Worm (Caenorhabditis elegans) whole organism, mixed stage, embryonic: ENCODE data around the gene tsp-4.

Experiments used
- M03D4.4 ChIP-seq: sonication (generic microtip); optimal IDR thresholded peaks from 2 replicates; lab custom pipeline; 2017; ENCODE audit warnings: mild to moderate bottlenecking, missing genetic modification characterization, missing compliant biosample characterization
- bed-3 ChIP-seq: fragments of 200-800 bp; sonication (Bioruptor generic); optimal IDR thresholded peaks from 3 replicates; lab custom pipeline; 2018; ENCODE audit warnings: mild to moderate bottlenecking, missing genetic modification characterization, moderate library complexity, missing compliant biosample characterization
- ceh-39 ChIP-seq: fragments of 150-350 bp; optimal IDR thresholded peaks from 2 replicates; lab custom pipeline; 2014; ENCODE audit warnings: missing biosample characterization, missing genetic modification characterization
- ceh-43 ChIP-seq: fragments of 200-800 bp; sonication (Bioruptor generic); optimal IDR thresholded peaks from 2 replicates; lab custom pipeline; 2018; ENCODE audit warnings: mild to moderate bottlenecking, missing genetic modification characterization, moderate library complexity, missing compliant biosample characterization
- ceh-83 ChIP-seq: fragments of 200-800 bp; sonication (Bioruptor generic); optimal IDR thresholded peaks from 2 replicates; lab custom pipeline; 2018; ENCODE audit warnings: mild to moderate bottlenecking, missing genetic modification characterization, missing compliant biosample characterization
- ces-1 ChIP-seq: fragments of 150-350 bp; optimal IDR thresholded peaks from 2 replicates; lab custom pipeline; 2014; ENCODE audit warnings: missing biosample characterization, missing genetic modification reagents, missing genetic modification characterization
- cnd-1 ChIP-seq: fragments of 200-800 bp; sonication (Bioruptor generic); optimal IDR thresholded peaks from 2 replicates; lab custom pipeline; 2018; ENCODE audit warnings: mild to moderate bottlenecking, missing genetic modification characterization, missing compliant biosample characterization
- drap-1 ChIP-seq: fragments of 200-800 bp; sonication (Bioruptor generic); optimal IDR thresholded peaks from 3 replicates; lab custom pipeline; 2018; ENCODE audit warnings: mild to moderate bottlenecking, missing genetic modification characterization, missing compliant biosample characterization
- elt-1 ChIP-seq: sonication (generic microtip); optimal IDR thresholded peaks from 2 replicates; lab custom pipeline; 2017; ENCODE audit warnings: missing genetic modification characterization, mild to moderate bottlenecking, missing compliant biosample characterization, antibody characterized with exemption, moderate library complexity, borderline replicate concordance; ENCODE audit not compliant: insufficient read depth
- elt-3 ChIP-seq: fragments of 150-350 bp; optimal IDR thresholded peaks from 2 replicates; lab custom pipeline; 2014; ENCODE audit warnings: missing biosample characterization, missing genetic modification characterization
- flh-1 ChIP-seq: fragments of 200-800 bp; sonication (Bioruptor generic); optimal IDR thresholded peaks from 2 replicates; lab custom pipeline; 2018; ENCODE audit warnings: mild to moderate bottlenecking, missing genetic modification characterization, moderate library complexity, missing compliant biosample characterization
- ham-2 ChIP-seq: fragments of 200-800 bp; sonication (Bioruptor generic); optimal IDR thresholded peaks from 2 replicates; lab custom pipeline; 2018; ENCODE audit warnings: mild to moderate bottlenecking, missing genetic modification characterization, missing compliant biosample characterization
- hlh-1 ChIP-seq: fragments of 150-350 bp; optimal IDR thresholded peaks from 2 replicates; lab custom pipeline; 2014; ENCODE audit warnings: missing biosample characterization, missing genetic modification reagents, missing genetic modification characterization
- lin-13 ChIP-seq: fragments of 150-350 bp; optimal IDR thresholded peaks from 2 replicates; lab custom pipeline; 2014; ENCODE audit warnings: missing biosample characterization, missing genetic modification characterization
- lin-32 ChIP-seq: fragments of 200-800 bp; sonication (Bioruptor generic); optimal IDR thresholded peaks from 2 replicates; lab custom pipeline; 2018; ENCODE audit warnings: mild to moderate bottlenecking, missing genetic modification characterization, missing compliant biosample characterization
- lsy-2 ChIP-seq: fragments of 150-350 bp; optimal IDR thresholded peaks from 2 replicates; lab custom pipeline; 2014; ENCODE audit warnings: missing biosample characterization, missing genetic modification characterization
- mab-5 ChIP-seq: fragments of 150-350 bp; optimal IDR thresholded peaks from 2 replicates; lab custom pipeline; 2014; ENCODE audit warnings: missing biosample characterization, missing genetic modification characterization
- mep-1 ChIP-seq: fragments of 150-350 bp; optimal IDR thresholded peaks from 2 replicates; lab custom pipeline; 2017; ENCODE audit warnings: missing biosample characterization, missing genetic modification reagents, missing genetic modification characterization, inconsistent platforms
- mls-2 ChIP-seq: sonication (generic microtip); optimal IDR thresholded peaks from 2 replicates; lab custom pipeline; 2016; ENCODE audit warnings: mild to moderate bottlenecking, missing genetic modification characterization, moderate library complexity, missing compliant biosample characterization
- nhr-12 ChIP-seq: fragments of 150-350 bp; optimal IDR thresholded peaks from 2 replicates; lab custom pipeline; 2014; ENCODE audit warnings: missing biosample characterization, missing genetic modification characterization
- nhr-2 ChIP-seq: fragments of 150-350 bp; optimal IDR thresholded peaks from 2 replicates; lab custom pipeline; 2014; ENCODE audit warnings: missing biosample characterization, missing genetic modification characterization
- nhr-237 ChIP-seq: fragments of 150-350 bp; optimal IDR thresholded peaks from 2 replicates; lab custom pipeline; 2014; ENCODE audit warnings: missing biosample characterization, missing genetic modification characterization
- nhr-28 ChIP-seq: fragments of 150-350 bp; optimal IDR thresholded peaks from 2 replicates; lab custom pipeline; 2014; ENCODE audit warnings: missing biosample characterization, missing genetic modification characterization
- sem-2 ChIP-seq: fragments of 200-800 bp; sonication (Bioruptor generic); optimal IDR thresholded peaks from 2 replicates; lab custom pipeline; 2018; ENCODE audit warnings: mild to moderate bottlenecking, missing genetic modification characterization, missing compliant biosample characterization
- snpc-4 ChIP-seq: fragments of 150-350 bp; optimal IDR thresholded peaks from 2 replicates; lab custom pipeline; 2014; ENCODE audit warnings: missing biosample characterization, missing genetic modification characterization
- sptf-1 ChIP-seq: sonication (generic microtip); optimal IDR thresholded peaks from 2 replicates; lab custom pipeline; 2017; ENCODE audit warnings: mild to moderate bottlenecking, missing genetic modification characterization, moderate library complexity, missing compliant biosample characterization
- tbx-8 ChIP-seq: fragments of 200-800 bp; sonication (Bioruptor generic); optimal IDR thresholded peaks from 2 replicates; lab custom pipeline; 2018; ENCODE audit warnings: mild to moderate bottlenecking, missing genetic modification characterization, moderate library complexity, missing compliant biosample characterization
- unc-120 ChIP-seq: sonication (generic microtip); optimal IDR thresholded peaks from 2 replicates; lab custom pipeline; 2017; ENCODE audit warnings: missing genetic modification characterization, missing compliant biosample characterization; ENCODE audit not compliant: poor library complexity, severe bottlenecking
- unc-39 ChIP-seq: fragments of 150-350 bp; optimal IDR thresholded peaks from 2 replicates; lab custom pipeline; 2014; ENCODE audit warnings: missing biosample characterization, missing genetic modification characterization
- unc-62 ChIP-seq: fragments of 150-350 bp; optimal IDR thresholded peaks from 2 replicates; lab custom pipeline; 2014; ENCODE audit warnings: missing biosample characterization, missing genetic modification reagents, missing genetic modification characterization
- zip-8 ChIP-seq: fragments of 150-350 bp; optimal IDR thresholded peaks from 2 replicates; lab custom pipeline; 2014; ENCODE audit warnings: missing biosample characterization, missing genetic modification characterization
- ztf-11 ChIP-seq: fragments of 150-350 bp; optimal IDR thresholded peaks from 2 replicates; lab custom pipeline; 2014; ENCODE audit warnings: missing biosample characterization, missing genetic modification characterization

The tsp-4 gene

ce11 chrIV:12537694-12538093, 17.6 kb upstream of the tsp-4 start:
- TF ChIP-seq nhr-2: peak; percentile 88
- peak; percentile 95 for TF ChIP-seq zip-8 (tag; lab: Kevin White, UChicago)
- TF ChIP-seq nhr-28 (tag; lab: Kevin White, UChicago): no peak
- no peak for TF ChIP-seq nhr-12
- TF ChIP-seq ceh-39 (tag; lab: Kevin White, UChicago): no peak
- TF ChIP-seq ces-1: no peak
- peak; percentile 8 for TF ChIP-seq cnd-1 (tag; lab: Kevin White, UChicago)
- no peak for TF ChIP-seq ham-2 (GFP tag; lab: Kevin White, UChicago)
- no peak for TF ChIP-seq bed-3
- no peak for TF ChIP-seq ceh-43 (GFP tag; lab: Kevin White, UChicago)

DNA sequence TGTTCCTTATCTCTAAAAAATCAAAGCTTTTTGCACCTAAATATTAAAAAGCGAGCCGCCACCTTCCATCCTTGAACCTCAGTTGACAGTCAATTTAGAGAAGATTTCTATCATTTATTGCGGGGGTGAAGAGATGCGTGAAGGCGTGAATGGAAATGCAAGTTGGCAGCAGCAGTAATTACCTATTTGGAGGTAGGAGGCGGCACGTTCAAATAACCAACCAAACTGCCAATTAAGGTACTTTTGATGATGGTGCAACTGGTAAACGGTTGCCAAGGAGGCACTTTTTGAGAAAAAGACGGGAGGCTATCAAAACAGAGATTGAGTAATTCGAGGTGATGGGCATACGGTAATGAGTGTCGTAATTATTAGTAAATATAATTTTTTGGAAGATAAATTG, 16.3 kb upstream of the tsp-4 start:
- TF ChIP-seq lsy-2 (tag; lab: Kevin White, UChicago) (no peak), cnd-1 (tag; lab: Kevin White, UChicago) (peak; percentile 22), tbx-8 (GFP tag; lab: Kevin White, UChicago) (no peak), ztf-11 (tag; lab: Kevin White, UChicago) (no peak), drap-1 (GFP tag; lab: Kevin White, UChicago) (no peak), mab-5 (tag; lab: Kevin White, UChicago) (no peak), sptf-1 (peak; percentile 56), ceh-43 (GFP tag; lab: Kevin White, UChicago) (peak; percentile 64), mls-2 (tag; lab: Kevin White, UChicago) (no peak), mep-1 (no peak), M03D4.4 (no peak), elt-3 (tag; lab: Kevin White, UChicago) (no peak), nhr-237 (no peak), nhr-28 (tag; lab: Kevin White, UChicago) (no peak), unc-62 (GFP tag; lab: Kevin White, UChicago) (no peak), ham-2 (GFP tag; lab: Kevin White, UChicago) (no peak), hlh-1 (tag; lab: Kevin White, UChicago) (no peak), snpc-4 (tag; lab: Kevin White, UChicago) (no peak), unc-120 (tag; lab: Kevin White, UChicago) (no peak), unc-39 (tag; lab: Kevin White, UChicago) (no peak)

- no peak for TF ChIP-seq nhr-237
- no peak for TF ChIP-seq mab-5 (tag; lab: Kevin White, UChicago)
- TF ChIP-seq ces-1: no peak
- TF ChIP-seq zip-8 (tag; lab: Kevin White, UChicago): no peak
- no peak for TF ChIP-seq cnd-1 (tag; lab: Kevin White, UChicago)
- TF ChIP-seq mep-1: no peak
- TF ChIP-seq drap-1 (GFP tag; lab: Kevin White, UChicago): no peak
- no peak for TF ChIP-seq ceh-43 (GFP tag; lab: Kevin White, UChicago)
- TF ChIP-seq hlh-1 (tag; lab: Kevin White, UChicago): no peak
- TF ChIP-seq unc-39 (tag; lab: Kevin White, UChicago): no peak
- TF ChIP-seq elt-3 (tag; lab: Kevin White, UChicago): no peak
- TF ChIP-seq tbx-8 (GFP tag; lab: Kevin White, UChicago): no peak
- TF ChIP-seq lsy-2 (tag; lab: Kevin White, UChicago): no peak
- TF ChIP-seq M03D4.4: no peak
- TF ChIP-seq sem-2 (GFP tag; lab: Kevin White, UChicago): no peak
- no peak for TF ChIP-seq mls-2 (tag; lab: Kevin White, UChicago)
- no peak for TF ChIP-seq unc-62 (GFP tag; lab: Kevin White, UChicago)
These were observed 11.4 kb upstream of the tsp-4 start for ce11 chrIV:12531464-12531863.

- no peak for TF ChIP-seq lin-13
- no peak for TF ChIP-seq hlh-1 (tag; lab: Kevin White, UChicago)
- no peak for TF ChIP-seq sptf-1
- no peak for TF ChIP-seq mep-1
- TF ChIP-seq nhr-2: no peak
- no peak for TF ChIP-seq flh-1 (GFP tag; lab: Kevin White, UChicago)
- no peak for TF ChIP-seq ztf-11 (tag; lab: Kevin White, UChicago)
- TF ChIP-seq sem-2 (GFP tag; lab: Kevin White, UChicago): no peak
- TF ChIP-seq nhr-237: no peak
- TF ChIP-seq mab-5 (tag; lab: Kevin White, UChicago): no peak
- no peak for TF ChIP-seq ceh-39 (tag; lab: Kevin White, UChicago)
- TF ChIP-seq lsy-2 (tag; lab: Kevin White, UChicago): no peak
- no peak for TF ChIP-seq elt-1
- TF ChIP-seq lin-32 (GFP tag; lab: Kevin White, UChicago): no peak
- TF ChIP-seq ceh-83 (GFP tag; lab: Kevin White, UChicago): no peak
- no peak for TF ChIP-seq ceh-43 (GFP tag; lab: Kevin White, UChicago)
These were observed 11.0 kb upstream of the tsp-4 start, which contains the start of gene F53B2.5 for ce11 chrIV:12531047-12531446. Gene F53B2.5 (minus strand): TSS chrIV:12531147.
